Worm (Caenorhabditis elegans) whole organism, L4 larva: ENCODE measurements around the gene R160.2.
A peak's percentile ranks its signal among the peaks of the same experiment; 100 is the strongest.

Source experiments
- F10B5.3 ChIP-seq: sonication (generic microtip); optimal IDR thresholded peaks from 2 replicates; lab custom pipeline; 2016; ENCODE audit warnings: mild to moderate bottlenecking, missing genetic modification characterization, missing compliant biosample characterization
- F44E2.7 ChIP-seq: fragments of 200-800 bp; sonication (Bioruptor generic); IDR thresholded peaks from 2 replicates; pipeline ENCODE4 v2.1.2; 2022; ENCODE audit warnings: missing genetic modification characterization, missing compliant biosample characterization
- F49E8.2 ChIP-seq: sonication (generic microtip); optimal IDR thresholded peaks from 2 replicates; lab custom pipeline; 2016; ENCODE audit warnings: missing compliant biosample characterization, mild to moderate bottlenecking, missing genetic modification characterization, borderline replicate concordance
- T20F7.1 ChIP-seq: fragments of 200-800 bp; sonication (Bioruptor generic); optimal IDR thresholded peaks from 2 replicates; lab custom pipeline; 2018; ENCODE audit warnings: mild to moderate bottlenecking, missing genetic modification characterization, missing compliant biosample characterization
- T26A8.4 ChIP-seq: fragments of 200-800 bp; sonication (Bioruptor generic); IDR thresholded peaks from 2 replicates; pipeline ENCODE4 v1.3.6; 2022; ENCODE audit warnings: missing genetic modification characterization, missing compliant biosample characterization
- Y48G9A.11 ChIP-seq: fragments of 200-800 bp; sonication (Bioruptor generic); IDR thresholded peaks from 2 replicates; pipeline ENCODE4 v1.3.6; 2022; ENCODE audit warnings: missing genetic modification reagents, missing genetic modification characterization, missing compliant biosample characterization
- ZK546.5 ChIP-seq, 2 experiments: sonication (generic microtip); optimal IDR thresholded peaks; 2 replicates each; lab custom pipeline; 2017; ENCODE audit warnings: missing biosample characterization in 2 of 2, missing genetic modification characterization in 2 of 2
- arid-1 ChIP-seq: fragments of 200-800 bp; sonication (Bioruptor generic); conservative IDR thresholded peaks from 2 replicates; pipeline ENCODE4 v1.3.6; 2022; ENCODE audit warnings: missing genetic modification reagents, missing genetic modification characterization, missing compliant biosample characterization
- attf-4 ChIP-seq: sonication (generic microtip); optimal IDR thresholded peaks from 3 replicates; lab custom pipeline; 2017; ENCODE audit warnings: missing biosample characterization, missing genetic modification characterization
- ceh-20 ChIP-seq: fragments of 200-800 bp; sonication (Bioruptor generic); IDR thresholded peaks from 2 replicates; pipeline ENCODE4 v1.3.6; 2022; ENCODE audit warnings: missing genetic modification reagents, missing genetic modification characterization, missing compliant biosample characterization
- ceh-82 ChIP-seq: sonication (generic microtip); optimal IDR thresholded peaks from 2 replicates; lab custom pipeline; 2017; ENCODE audit warnings: missing biosample characterization, missing genetic modification characterization
- cey-2 ChIP-seq: sonication (generic microtip); optimal IDR thresholded peaks from 3 replicates; lab custom pipeline; 2017; ENCODE audit warnings: missing genetic modification characterization, mild to moderate bottlenecking, missing compliant biosample characterization, antibody characterized with exemption, borderline replicate concordance; ENCODE audit not compliant: insufficient read depth
- ctbp-1 ChIP-seq: fragments of 200-800 bp; sonication (Bioruptor generic); IDR thresholded peaks from 2 replicates; pipeline ENCODE4 v1.3.6; 2022; ENCODE audit warnings: missing genetic modification reagents, missing genetic modification characterization, missing compliant biosample characterization
- daf-12 ChIP-seq: fragments of 150-350 bp; optimal IDR thresholded peaks from 2 replicates; lab custom pipeline; 2014; ENCODE audit warnings: missing biosample characterization, missing genetic modification reagents, missing genetic modification characterization
- daf-8 ChIP-seq: fragments of 200-800 bp; sonication (Bioruptor generic); IDR thresholded peaks from 2 replicates; pipeline ENCODE4 v1.3.6; 2022; ENCODE audit warnings: missing genetic modification characterization, missing compliant biosample characterization
- dmd-9 ChIP-seq: fragments of 200-800 bp; sonication (Bioruptor generic); IDR thresholded peaks from 2 replicates; pipeline ENCODE4 v1.3.6; 2022; ENCODE audit warnings: missing genetic modification reagents, missing genetic modification characterization, missing compliant biosample characterization
- duxl-1 ChIP-seq: sonication (generic microtip); optimal IDR thresholded peaks from 2 replicates; lab custom pipeline; 2016; ENCODE audit warnings: mild to moderate bottlenecking, missing genetic modification characterization, moderate library complexity, missing compliant biosample characterization; ENCODE audit not compliant: poor library complexity
- egl-27 ChIP-seq: sonication (generic microtip); optimal IDR thresholded peaks from 3 replicates; lab custom pipeline; 2017; ENCODE audit warnings: missing biosample characterization, missing genetic modification reagents, missing genetic modification characterization
- egl-43 ChIP-seq: fragments of 200-800 bp; sonication (Bioruptor generic); IDR thresholded peaks from 2 replicates; pipeline ENCODE4 v1.3.6; 2022; ENCODE audit warnings: missing genetic modification reagents, missing genetic modification characterization, missing compliant biosample characterization
- fkh-10 ChIP-seq: fragments of 150-350 bp; optimal IDR thresholded peaks from 2 replicates; lab custom pipeline; 2014; ENCODE audit warnings: missing biosample characterization, missing genetic modification reagents, missing genetic modification characterization
- hlh-11 ChIP-seq: fragments of 200-800 bp; sonication (Bioruptor generic); optimal IDR thresholded peaks from 2 replicates; lab custom pipeline; 2018; ENCODE audit warnings: mild to moderate bottlenecking, missing genetic modification characterization, missing compliant biosample characterization
- hlh-30 ChIP-seq: sonication (generic microtip); optimal IDR thresholded peaks from 2 replicates; lab custom pipeline; 2017; ENCODE audit warnings: antibody characterized with exemption, mild to moderate bottlenecking, missing genetic modification characterization, missing compliant biosample characterization; ENCODE audit not compliant: insufficient read depth
- hmg-1.1 ChIP-seq: fragments of 200-800 bp; sonication (Bioruptor generic); IDR thresholded peaks from 2 replicates; pipeline ENCODE4 v1.3.6; 2022; ENCODE audit warnings: missing genetic modification reagents, missing genetic modification characterization, missing compliant biosample characterization
- lin-1 ChIP-seq: fragments of 200-800 bp; sonication (Bioruptor generic); IDR thresholded peaks from 2 replicates; pipeline ENCODE4 v1.3.6; 2022; ENCODE audit warnings: missing genetic modification reagents, missing genetic modification characterization, missing compliant biosample characterization
- lin-38 ChIP-seq: fragments of 200-800 bp; sonication (Bioruptor generic); IDR thresholded peaks from 2 replicates; pipeline ENCODE4 v1.3.6; 2022; ENCODE audit warnings: missing genetic modification reagents, missing genetic modification characterization, missing compliant biosample characterization
- madf-9 ChIP-seq: fragments of 200-800 bp; sonication (Bioruptor generic); conservative IDR thresholded peaks from 2 replicates; pipeline ENCODE4 v1.3.6; 2022; ENCODE audit warnings: missing genetic modification reagents, missing genetic modification characterization, missing compliant biosample characterization
- mdt-29 ChIP-seq: fragments of 200-800 bp; sonication (Bioruptor generic); IDR thresholded peaks from 2 replicates; pipeline ENCODE4 v1.3.6; 2022; ENCODE audit warnings: missing genetic modification reagents, missing genetic modification characterization, missing compliant biosample characterization
- mes-2 ChIP-seq: sonication (generic microtip); optimal IDR thresholded peaks from 2 replicates; lab custom pipeline; 2016; ENCODE audit warnings: missing genotype, mild to moderate bottlenecking, missing genetic modification characterization, missing compliant biosample characterization; ENCODE audit not compliant: poor library complexity, severe bottlenecking
- mxl-2 ChIP-seq: fragments of 200-800 bp; sonication (Bioruptor generic); conservative IDR thresholded peaks from 2 replicates; pipeline ENCODE4 v1.3.6; 2022; ENCODE audit warnings: missing genetic modification reagents, missing genetic modification characterization, missing compliant biosample characterization
- nhr-10 ChIP-seq: fragments of 150-350 bp; optimal IDR thresholded peaks from 2 replicates; lab custom pipeline; 2014; ENCODE audit warnings: missing biosample characterization, missing genetic modification characterization
- nhr-11 ChIP-seq: fragments of 150-350 bp; optimal IDR thresholded peaks from 2 replicates; lab custom pipeline; 2014; ENCODE audit warnings: missing biosample characterization, missing genetic modification characterization
- nhr-111 ChIP-seq: fragments of 200-800 bp; sonication (Bioruptor generic); optimal IDR thresholded peaks from 2 replicates; lab custom pipeline; 2018; ENCODE audit warnings: mild to moderate bottlenecking, missing genetic modification characterization, missing compliant biosample characterization
- nhr-42 ChIP-seq: fragments of 200-800 bp; sonication (Bioruptor generic); IDR thresholded peaks from 2 replicates; pipeline ENCODE4 v1.3.6; 2022; ENCODE audit warnings: missing genetic modification characterization, missing compliant biosample characterization
- nhr-48 ChIP-seq: sonication (generic microtip); optimal IDR thresholded peaks from 2 replicates; lab custom pipeline; 2016; ENCODE audit warnings: mild to moderate bottlenecking, missing genetic modification characterization, missing compliant biosample characterization
- nhr-77 ChIP-seq: fragments of 150-350 bp; optimal IDR thresholded peaks from 2 replicates; lab custom pipeline; 2014; ENCODE audit warnings: missing biosample characterization, missing genetic modification characterization
- php-3 ChIP-seq: fragments of 200-800 bp; sonication (Bioruptor generic); IDR thresholded peaks from 2 replicates; pipeline ENCODE4 v1.3.6; 2022; ENCODE audit warnings: missing genetic modification reagents, missing genetic modification characterization, missing compliant biosample characterization
- pqm-1 ChIP-seq: sonication (generic microtip); optimal IDR thresholded peaks from 2 replicates; lab custom pipeline; 2017; ENCODE audit warnings: missing biosample characterization, missing genetic modification characterization
- rbr-2 ChIP-seq: sonication (generic microtip); optimal IDR thresholded peaks from 2 replicates; lab custom pipeline; 2016; ENCODE audit warnings: missing genotype, missing genetic modification characterization, missing compliant biosample characterization
- saeg-2 ChIP-seq: fragments of 200-800 bp; sonication (Bioruptor generic); IDR thresholded peaks from 2 replicates; pipeline ENCODE4 v1.3.6; 2022; ENCODE audit warnings: missing genetic modification reagents, missing genetic modification characterization, missing compliant biosample characterization
- sdz-12 ChIP-seq: fragments of 200-800 bp; sonication (Bioruptor generic); optimal IDR thresholded peaks from 2 replicates; lab custom pipeline; 2018; ENCODE audit warnings: mild to moderate bottlenecking, missing genetic modification characterization, missing compliant biosample characterization
- set-16 ChIP-seq: fragments of 200-800 bp; sonication (Bioruptor generic); IDR thresholded peaks from 2 replicates; pipeline ENCODE4 v1.3.6; 2022; ENCODE audit warnings: missing genetic modification reagents, missing genetic modification characterization, missing compliant biosample characterization
- skn-1 ChIP-seq: fragments of 150-350 bp; optimal IDR thresholded peaks from 2 replicates; lab custom pipeline; 2014; ENCODE audit warnings: missing biosample characterization, missing genetic modification characterization
- snpc-1.2 ChIP-seq: fragments of 200-800 bp; sonication (Bioruptor generic); IDR thresholded peaks from 2 replicates; pipeline ENCODE4 v1.3.6; 2022; ENCODE audit warnings: missing genetic modification reagents, missing genetic modification characterization, missing compliant biosample characterization
- spr-3 ChIP-seq: fragments of 200-800 bp; sonication (Bioruptor generic); optimal IDR thresholded peaks from 2 replicates; lab custom pipeline; 2018; ENCODE audit warnings: mild to moderate bottlenecking, missing genetic modification characterization, missing compliant biosample characterization
- unc-130 ChIP-seq: sonication (generic microtip); optimal IDR thresholded peaks from 2 replicates; lab custom pipeline; 2016; ENCODE audit warnings: missing genetic modification reagents, missing genetic modification characterization, missing compliant biosample characterization
- zfp-2 ChIP-seq: sonication (generic microtip); optimal IDR thresholded peaks from 2 replicates; lab custom pipeline; 2016; ENCODE audit warnings: mild to moderate bottlenecking, missing genetic modification characterization, missing compliant biosample characterization
- zip-2 ChIP-seq: fragments of 150-350 bp; optimal IDR thresholded peaks from 2 replicates; lab custom pipeline; 2014; ENCODE audit warnings: missing biosample characterization, missing genetic modification characterization
- ztf-11 ChIP-seq: fragments of 150-350 bp; optimal IDR thresholded peaks from 2 replicates; lab custom pipeline; 2014; ENCODE audit warnings: missing biosample characterization, missing genetic modification characterization
- ztf-7 ChIP-seq: fragments of 150-350 bp; optimal IDR thresholded peaks from 2 replicates; lab custom pipeline; 2014; ENCODE audit warnings: missing biosample characterization, missing genetic modification characterization

The R160.2 gene

ce11 chrX:4395073-4395850 lies 18.6 kb upstream of the R160.2 start (continued):
- TF ChIP-seq Y48G9A.11 (GFP tag; lab: Robert Waterston, UW) (no peak), zip-2 (tag; lab: Kevin White, UChicago) (peak; percentile 64), dmd-9 (0 out of 2 replicates have a peak, but pooled peaks have one; percentile 36), arid-1 (GFP tag; lab: Robert Waterston, UW) (no peak), rbr-2 (tag; lab: Kevin White, UChicago) (peak; percentile 88), ztf-7 (tag; lab: Kevin White, UChicago) (peak; percentile 63), T20F7.1 (GFP tag; lab: Kevin White, UChicago) (peak; percentile 74), hmg-1.1 (GFP tag; lab: Robert Waterston, UW) (peak; percentile 96), F49E8.2 (tag; lab: Kevin White, UChicago) (no peak), ceh-20 (GFP tag; lab: Robert Waterston, UW) (0 out of 2 replicates have a peak, but pooled peaks have one; percentile 56), F44E2.7 (GFP tag; lab: Robert Waterston, UW) (no peak), cey-2 (tag; lab: Kevin White, UChicago) (no peak), hlh-11 (peak; percentile 83), ctbp-1 (GFP tag; lab: Robert Waterston, UW) (0 out of 2 replicates have a peak, but pooled peaks have one; percentile 32), nhr-77 (peak; percentile 95), egl-43 (GFP tag; lab: Robert Waterston, UW) (no peak), skn-1 (tag; lab: Kevin White, UChicago) (no peak), duxl-1 (tag; lab: Kevin White, UChicago) (peak; percentile 95), ztf-11 (tag; lab: Kevin White, UChicago) (no peak), sdz-12 (GFP tag; lab: Kevin White, UChicago) (no peak), attf-4 (tag; lab: Kevin White, UChicago) (no peak), lin-38 (GFP tag; lab: Robert Waterston, UW) (no peak; the same call in 1 of the 2 replicates), set-16 (GFP tag; lab: Robert Waterston, UW) (no peak), zfp-2 (tag; lab: Kevin White, UChicago) (peak; percentile 12), madf-9 (peak; percentile 50; the same call in 1 of the 2 replicates), mxl-2 (GFP tag; lab: Robert Waterston, UW) (no peak), php-3 (GFP tag; lab: Robert Waterston, UW) (peak; percentile 60; the same call in 1 of the 2 replicates), nhr-48 (tag; lab: Kevin White, UChicago) (peak; percentile 58), snpc-1.2 (GFP tag; lab: Robert Waterston, UW) (no peak), unc-130 (GFP tag; lab: Kevin White, UChicago) (no peak), nhr-10 (tag; lab: Kevin White, UChicago) (peak; percentile 36), saeg-2 (GFP tag; lab: Robert Waterston, UW) (no peak), mes-2 (tag; lab: Kevin White, UChicago) (peak; percentile 92), fkh-10 (GFP tag; lab: Kevin White, UChicago) (peak; percentile 38), ZK546.5 (tag; optimal IDR thresholded peaks at IDR 0.05; lab: Kevin White, UChicago) (no peak), lin-1 (no peak; the same call in 1 of the 2 replicates), F10B5.3 (tag; lab: Kevin White, UChicago) (peak; percentile 80), ceh-82 (tag; lab: Kevin White, UChicago) (no peak), spr-3 (GFP tag; lab: Kevin White, UChicago) (peak; percentile 65), nhr-11 (tag; lab: Kevin White, UChicago) (no peak), egl-27 (tag; lab: Kevin White, UChicago) (no peak), daf-8 (GFP tag; lab: Robert Waterston, UW) (no peak), hlh-30 (tag; lab: Kevin White, UChicago) (peak; percentile 71), mdt-29 (GFP tag; lab: Robert Waterston, UW) (no peak), pqm-1 (tag; lab: Kevin White, UChicago) (peak; percentile 16), T26A8.4 (GFP tag; lab: Robert Waterston, UW) (no peak), nhr-111 (GFP tag; lab: Kevin White, UChicago) (no peak), daf-12 (tag; lab: Kevin White, UChicago) (no peak), nhr-42 (peak; percentile 86)
